Worm (Caenorhabditis elegans) whole organism, L4/young adult: ENCODE data around the gene srw-38.

Source experiments
- W03F9.2 ChIP-seq: fragments of 150-350 bp; optimal IDR thresholded peaks from 2 replicates; lab custom pipeline; 2014; ENCODE audit warnings: missing biosample characterization, missing genetic modification characterization
- dao-5 ChIP-seq: sonication (generic microtip); optimal IDR thresholded peaks from 2 replicates; lab custom pipeline; 2016; ENCODE audit warnings: missing genotype, missing genetic modification characterization, moderate library complexity, missing compliant biosample characterization
- him-1 ChIP-seq: sonication (generic microtip); optimal IDR thresholded peaks from 2 replicates; lab custom pipeline; 2016; ENCODE audit warnings: missing genotype, missing genetic modification reagents, missing genetic modification characterization, missing compliant biosample characterization

DNA sequence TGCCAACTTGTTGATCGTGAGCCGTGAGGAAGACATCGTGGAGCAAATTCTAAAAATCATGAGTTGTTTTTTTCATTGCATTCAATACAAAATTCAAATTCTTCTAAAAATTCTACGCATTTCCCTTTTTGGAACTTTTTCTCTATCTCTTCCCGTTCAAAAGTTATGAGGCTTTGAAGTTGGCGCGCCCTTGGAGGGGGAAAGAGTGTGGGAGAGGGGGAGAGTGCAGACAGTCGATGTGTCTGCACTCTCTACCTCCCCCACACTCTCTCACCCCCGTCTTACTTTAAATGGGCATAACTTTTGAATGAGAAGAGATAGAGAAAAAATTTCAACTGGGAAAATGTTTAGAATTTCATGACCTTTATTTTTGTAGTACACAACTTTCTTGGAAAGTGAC, 20.1 kb downstream of the srw-38 start:
- TF ChIP-seq him-1 (tag; lab: Kevin White, UChicago): no peak
- TF ChIP-seq dao-5: no peak
- TF ChIP-seq W03F9.2 (tag; lab: Kevin White, UChicago): no peak
